Worm (Caenorhabditis elegans) whole organism, late embryonic: ENCODE measurements around the gene T14G12.6.

Source experiments
- F13H6.1 ChIP-seq: sonication (generic microtip); optimal IDR thresholded peaks from 2 replicates; lab custom pipeline; 2016; ENCODE audit warnings: missing genetic modification characterization, missing compliant biosample characterization
- ama-1 ChIP-seq: fragments of 150-350 bp; optimal IDR thresholded peaks from 2 replicates; lab custom pipeline; 2014
- ceh-48 ChIP-seq: sonication (generic microtip); optimal IDR thresholded peaks from 2 replicates; lab custom pipeline; 2016; ENCODE audit warnings: missing genetic modification characterization, inconsistent platforms, missing compliant biosample characterization
- che-1 ChIP-seq: sonication (generic microtip); optimal IDR thresholded peaks from 2 replicates; lab custom pipeline; 2016; ENCODE audit warnings: mild to moderate bottlenecking, missing genetic modification characterization, missing compliant biosample characterization
- dve-1 ChIP-seq: sonication (generic microtip); optimal IDR thresholded peaks from 2 replicates; lab custom pipeline; 2017; ENCODE audit warnings: antibody characterized with exemption, mild to moderate bottlenecking, missing genetic modification characterization, missing compliant biosample characterization
- fkh-6 ChIP-seq: sonication (generic microtip); optimal IDR thresholded peaks from 2 replicates; lab custom pipeline; 2016; ENCODE audit warnings: missing genetic modification characterization, missing compliant biosample characterization
- hlh-13 ChIP-seq: fragments of 200-800 bp; sonication (Bioruptor generic); optimal IDR thresholded peaks from 2 replicates; lab custom pipeline; 2018; ENCODE audit warnings: mild to moderate bottlenecking, missing genetic modification characterization, missing compliant biosample characterization
- lin-11 ChIP-seq: fragments of 200-800 bp; sonication (Bioruptor generic); optimal IDR thresholded peaks from 2 replicates; lab custom pipeline; 2018; ENCODE audit warnings: mild to moderate bottlenecking, missing genetic modification characterization, missing compliant biosample characterization
- nhr-11 ChIP-seq: fragments of 150-350 bp; optimal IDR thresholded peaks from 2 replicates; lab custom pipeline; 2014; ENCODE audit warnings: missing biosample characterization, missing genetic modification characterization
- odd-2 ChIP-seq: sonication (generic microtip); optimal IDR thresholded peaks from 2 replicates; lab custom pipeline; 2017; ENCODE audit warnings: antibody characterized with exemption, mild to moderate bottlenecking, missing genetic modification characterization, missing compliant biosample characterization
- pha-2 ChIP-seq: sonication (generic microtip); optimal IDR thresholded peaks from 2 replicates; lab custom pipeline; 2017; ENCODE audit warnings: mild to moderate bottlenecking, missing genetic modification characterization, missing compliant biosample characterization
- tbx-2 ChIP-seq: sonication (generic microtip); optimal IDR thresholded peaks from 2 replicates; lab custom pipeline; 2016; ENCODE audit warnings: missing genetic modification characterization, missing compliant biosample characterization
- tbx-7 ChIP-seq: sonication (generic microtip); optimal IDR thresholded peaks from 2 replicates; lab custom pipeline; 2016; ENCODE audit warnings: missing genotype, missing genetic modification characterization, missing compliant biosample characterization

DNA sequence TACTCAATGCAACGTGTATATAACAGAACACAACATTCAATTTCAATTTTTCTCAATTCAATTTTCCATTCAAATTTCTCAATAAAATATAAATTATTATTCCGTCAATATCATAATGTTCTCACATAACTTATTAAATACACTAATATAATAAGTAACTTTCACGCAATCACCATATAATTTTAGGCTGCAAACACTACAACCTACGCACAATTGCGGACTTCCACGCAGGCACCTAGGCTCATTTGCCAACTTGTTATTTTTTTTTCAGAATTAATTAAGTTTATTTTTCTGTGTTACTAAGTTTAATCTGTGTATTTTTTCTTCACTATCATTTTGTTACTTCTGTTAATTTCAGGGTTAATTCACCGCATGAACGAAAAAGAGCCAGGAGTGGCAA is 13.2 kb upstream of the T14G12.6 start, which contains the start of gene F47B7.2:
- no peak for TF ChIP-seq ama-1 (lab: Kevin White, UChicago)
- no peak for TF ChIP-seq dve-1
- TF ChIP-seq fkh-6 = no peak
- no peak for TF ChIP-seq lin-11 (tag; lab: Kevin White, UChicago)
- no peak for TF ChIP-seq tbx-7 (tag; lab: Kevin White, UChicago)
- TF ChIP-seq nhr-11 = no peak
- TF ChIP-seq hlh-13 (GFP tag; lab: Kevin White, UChicago) = no peak
- TF ChIP-seq tbx-2 (tag; lab: Kevin White, UChicago) = no peak
- TF ChIP-seq pha-2 = no peak
- no peak for TF ChIP-seq ceh-48 (tag; lab: Kevin White, UChicago)
- no peak for TF ChIP-seq F13H6.1 (tag; lab: Kevin White, UChicago)
- peak; percentile 14 for TF ChIP-seq odd-2 (tag; lab: Kevin White, UChicago)
- no peak for TF ChIP-seq che-1 (tag; lab: Kevin White, UChicago)
